Worm (Caenorhabditis elegans): ENCODE data around the gene Y32F6A.4.

DNA sequence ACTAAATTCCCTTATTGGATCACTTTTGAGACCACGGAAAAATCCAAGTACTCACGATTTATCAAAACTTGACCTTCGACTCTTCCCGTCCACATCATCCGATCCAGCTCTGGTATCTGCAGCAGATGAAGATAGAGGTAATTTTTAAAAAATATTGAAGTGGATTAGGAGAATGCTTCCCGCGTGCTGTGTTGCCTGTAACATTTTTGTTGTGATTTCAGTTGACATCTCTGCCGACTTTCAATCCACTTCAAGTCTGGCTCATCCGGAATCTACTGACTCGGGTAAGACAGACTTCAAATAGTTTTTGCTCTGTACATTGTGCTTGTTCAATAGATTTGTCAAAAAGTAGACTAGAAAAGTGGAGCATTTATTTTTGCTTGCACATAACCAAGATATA lies 41.6 kb upstream of the Y32F6A.4 start:
- TF ChIP-seq pha-4 (tag; optimal IDR thresholded peaks at IDR 0.05) (no peak), zip-8 (tag; optimal IDR thresholded peaks at IDR 0.05) (no peak), sptf-1 (tag; optimal IDR thresholded peaks at IDR 0.05) (no peak), tbx-8 (GFP tag; optimal IDR thresholded peaks at IDR 0.05) (no peak), snpc-4 (tag; optimal IDR thresholded peaks at IDR 0.05) (no peak)

Data from whole organism, mixed stage, embryonic.